Fruit fly (Drosophila melanogaster) whole organism, embryonic: Measurements from ENCODE around the gene fig.
A peak's percentile ranks its signal among the peaks of the same experiment; 100 is the strongest.

Experiments used
- Atf-2 ChIP-seq: fragments of 200-800 bp; sonication (Bioruptor generic); optimal IDR thresholded peaks from 2 replicates; lab custom pipeline; 2016; ENCODE audit warnings: missing biosample characterization, missing genetic modification characterization
- Bdp1 ChIP-seq: fragments of 200-800 bp; sonication (Bioruptor generic); optimal IDR thresholded peaks from 3 replicates; lab custom pipeline; 2016; ENCODE audit warnings: missing biosample characterization, missing genetic modification characterization
- BtbVII ChIP-seq: fragments of 200-800 bp; sonication (Bioruptor generic); optimal IDR thresholded peaks from 3 replicates; lab custom pipeline; 2017; ENCODE audit warnings: missing biosample characterization, mild to moderate bottlenecking, missing genetic modification characterization
- CG10267 ChIP-seq: fragments of 200-800 bp; sonication (Bioruptor generic); optimal IDR thresholded peaks from 2 replicates; lab custom pipeline; 2018; ENCODE audit warnings: missing biosample characterization, mild to moderate bottlenecking, missing genetic modification characterization, moderate library complexity
- CG10321 ChIP-seq: fragments of 200-800 bp; sonication (Bioruptor generic); IDR thresholded peaks from 2 replicates; pipeline ENCODE4 v1.3.6; 2022; ENCODE audit warnings: missing biosample characterization, missing genetic modification characterization
- CG10431 ChIP-seq: fragments of 200-800 bp; sonication (Bioruptor generic); optimal IDR thresholded peaks from 3 replicates; lab custom pipeline; 2018; ENCODE audit warnings: missing biosample characterization, mild to moderate bottlenecking, missing genetic modification characterization
- CG10959 ChIP-seq: fragments of 200-800 bp; sonication (Bioruptor generic); IDR thresholded peaks from 2 replicates; pipeline ENCODE4 v1.3.6; 2022; ENCODE audit warnings: missing biosample characterization, missing genetic modification characterization
- CG12071 ChIP-seq: fragments of 200-800 bp; sonication (Bioruptor generic); optimal IDR thresholded peaks from 3 replicates; lab custom pipeline; 2018; ENCODE audit warnings: missing biosample characterization, mild to moderate bottlenecking, missing genetic modification characterization
- CG12219 ChIP-seq: fragments of 200-800 bp; sonication (Bioruptor generic); optimal IDR thresholded peaks from 3 replicates; lab custom pipeline; 2018; ENCODE audit warnings: missing biosample characterization, mild to moderate bottlenecking, missing genetic modification characterization
- CG12942 ChIP-seq: fragments of 200-800 bp; sonication (Bioruptor generic); optimal IDR thresholded peaks from 3 replicates; lab custom pipeline; 2016; ENCODE audit warnings: missing biosample characterization, missing genetic modification characterization
- CG13894 ChIP-seq: fragments of 200-800 bp; sonication (Bioruptor generic); optimal IDR thresholded peaks from 3 replicates; lab custom pipeline; 2018; ENCODE audit warnings: missing biosample characterization, mild to moderate bottlenecking, missing genetic modification characterization, moderate library complexity
- CG14667 ChIP-seq: fragments of 200-800 bp; sonication (Bioruptor generic); IDR thresholded peaks from 2 replicates; pipeline ENCODE4 v1.3.6; 2022; ENCODE audit warnings: missing biosample characterization, missing genetic modification characterization
- CG16863 ChIP-seq: fragments of 200-800 bp; sonication (Bioruptor generic); optimal IDR thresholded peaks from 3 replicates; lab custom pipeline; 2016; ENCODE audit warnings: missing biosample characterization, missing genetic modification characterization
- CG18619 ChIP-seq: fragments of 200-800 bp; sonication (Bioruptor generic); optimal IDR thresholded peaks from 3 replicates; lab custom pipeline; 2017; ENCODE audit warnings: missing biosample characterization, mild to moderate bottlenecking, missing genetic modification characterization
- CG30020 ChIP-seq: fragments of 200-800 bp; optimal IDR thresholded peaks from 2 replicates; lab custom pipeline; 2019; ENCODE audit warnings: missing biosample characterization, mild to moderate bottlenecking, missing genetic modification characterization, moderate library complexity
- CG3065 ChIP-seq: fragments of 200-800 bp; sonication (Bioruptor generic); optimal IDR thresholded peaks from 2 replicates; lab custom pipeline; 2016; ENCODE audit warnings: missing biosample characterization, missing genetic modification characterization
- CG34224 ChIP-seq: fragments of 200-800 bp; sonication (Bioruptor generic); IDR thresholded peaks from 3 replicates; pipeline ENCODE4 v1.3.6; 2022; ENCODE audit warnings: missing biosample characterization, missing genetic modification characterization; ENCODE audit not compliant: partially characterized antibody
- CG42726 ChIP-seq: fragments of 200-800 bp; sonication (Bioruptor generic); IDR thresholded peaks from 2 replicates; pipeline ENCODE4 v1.3.6; 2022; ENCODE audit warnings: missing biosample characterization, missing genetic modification characterization; ENCODE audit not compliant: partially characterized antibody
- CG4617 ChIP-seq: fragments of 200-800 bp; sonication (Bioruptor generic); optimal IDR thresholded peaks from 3 replicates; lab custom pipeline; 2016; ENCODE audit warnings: missing biosample characterization, missing genetic modification characterization, borderline replicate concordance
- CG9797 ChIP-seq: fragments of 200-800 bp; sonication (Bioruptor generic); optimal IDR thresholded peaks from 3 replicates; lab custom pipeline; 2018; ENCODE audit warnings: missing biosample characterization, mild to moderate bottlenecking, missing genetic modification characterization
- Camta ChIP-seq: fragments of 200-800 bp; sonication (Bioruptor generic); optimal IDR thresholded peaks from 2 replicates; lab custom pipeline; 2016; ENCODE audit warnings: missing biosample characterization, missing genetic modification characterization
- Dip3 ChIP-seq: fragments of 200-800 bp; sonication (Bioruptor generic); optimal IDR thresholded peaks from 3 replicates; lab custom pipeline; 2016; ENCODE audit warnings: missing biosample characterization, missing genetic modification characterization
- Fer2 ChIP-seq: fragments of 200-800 bp; sonication (Bioruptor generic); optimal IDR thresholded peaks from 2 replicates; lab custom pipeline; 2018; ENCODE audit warnings: missing biosample characterization, mild to moderate bottlenecking, missing genetic modification characterization, moderate library complexity
- Fer3 ChIP-seq: fragments of 200-800 bp; sonication (Bioruptor generic); optimal IDR thresholded peaks from 2 replicates; lab custom pipeline; 2018; ENCODE audit warnings: missing biosample characterization, mild to moderate bottlenecking, missing genetic modification characterization, moderate library complexity
- H15 ChIP-seq: fragments of 200-800 bp; sonication (Bioruptor generic); IDR thresholded peaks from 3 replicates; pipeline ENCODE4 v1.3.6; 2022; ENCODE audit warnings: missing biosample characterization, missing genetic modification characterization
- Hmx ChIP-seq: fragments of 200-800 bp; sonication (Bioruptor generic); optimal IDR thresholded peaks from 2 replicates; lab custom pipeline; 2016; ENCODE audit warnings: missing biosample characterization, missing genetic modification characterization
- Hsf ChIP-seq: fragments of 200-800 bp; sonication (Bioruptor generic); optimal IDR thresholded peaks from 3 replicates; lab custom pipeline; 2016; ENCODE audit warnings: missing biosample characterization, missing genetic modification characterization
- MTF-1 ChIP-seq: fragments of 200-800 bp; sonication (Bioruptor generic); optimal IDR thresholded peaks from 2 replicates; lab custom pipeline; 2018; ENCODE audit warnings: missing biosample characterization, mild to moderate bottlenecking, missing genetic modification characterization, borderline replicate concordance
- Med ChIP-seq: fragments of 200-800 bp; sonication (Bioruptor generic); peaks from one replicate; lab custom pipeline; 2016; ENCODE audit warnings: missing biosample characterization, missing genetic modification characterization, mild to moderate bottlenecking, inconsistent platforms, moderate library complexity
- NC2α ChIP-seq: fragments of 200-800 bp; sonication (Bioruptor generic); optimal IDR thresholded peaks from 2 replicates; lab custom pipeline; 2016; ENCODE audit warnings: missing biosample characterization, missing genetic modification characterization
- Nf-YC ChIP-seq: fragments of 200-800 bp; optimal IDR thresholded peaks from 3 replicates; lab custom pipeline; 2019; ENCODE audit warnings: missing biosample characterization, mild to moderate bottlenecking, missing genetic modification characterization, moderate library complexity
- Stat92E ChIP-seq, 3 experiments: fragments of >200 bp in 2 of 3; fragments of 200-800 bp in 1 of 3; sonication (Bioruptor generic) in 1 of 3; optimal IDR thresholded peaks; 2 replicates each; lab custom pipeline; 2017 to 2019; ENCODE audit warnings: missing biosample characterization in 3 of 3, missing genetic modification characterization in 3 of 3, mild to moderate bottlenecking in 1 of 3, moderate library complexity in 1 of 3
- Taf1 ChIP-seq: fragments of 200-800 bp; sonication (Bioruptor generic); IDR thresholded peaks from 2 replicates; pipeline ENCODE4 v1.3.6; 2022; ENCODE audit warnings: missing biosample characterization, missing genetic modification characterization
- Xbp1 ChIP-seq: fragments of 200-800 bp; sonication (Bioruptor generic); optimal IDR thresholded peaks from 3 replicates; lab custom pipeline; 2016; ENCODE audit warnings: missing biosample characterization, mild to moderate bottlenecking, missing genetic modification characterization
- bsh ChIP-seq, 2 experiments: fragments of 200-800 bp; sonication (Bioruptor generic); optimal IDR thresholded peaks; 2 replicates each; lab custom pipeline; 2017 to 2018; ENCODE audit warnings: mild to moderate bottlenecking in 2 of 2, missing biosample characterization in 2 of 2, missing genetic modification characterization in 2 of 2, moderate library complexity in 1 of 2
- cwo ChIP-seq: fragments of 200-800 bp; sonication (Bioruptor generic); optimal IDR thresholded peaks from 3 replicates; lab custom pipeline; 2017; ENCODE audit warnings: missing biosample characterization, missing genetic modification characterization, mild to moderate bottlenecking, moderate library complexity, missing genetic modification reagents
- da ChIP-seq: fragments of 200-800 bp; sonication (Bioruptor generic); optimal IDR thresholded peaks from 2 replicates; lab custom pipeline; 2016; ENCODE audit warnings: missing biosample characterization, missing genetic modification characterization
- fd3F ChIP-seq: fragments of 200-800 bp; sonication (Bioruptor generic); optimal IDR thresholded peaks from 2 replicates; lab custom pipeline; 2018; ENCODE audit warnings: missing biosample characterization, mild to moderate bottlenecking, missing genetic modification characterization, moderate library complexity
- fru ChIP-seq: fragments of >200 bp; optimal IDR thresholded peaks from 2 replicates; lab custom pipeline; 2017
- gt ChIP-seq: fragments of 200-800 bp; sonication (Bioruptor generic); IDR thresholded peaks from 2 replicates; pipeline ENCODE4 v1.3.6; 2022; ENCODE audit warnings: missing biosample characterization, missing genetic modification characterization
- hkb ChIP-seq, 2 experiments: fragments of 200-800 bp in 1 of 2; fragments of >200 bp in 1 of 2; sonication (Bioruptor generic) in 1 of 2; IDR thresholded peaks in 1 of 2; optimal IDR thresholded peaks in 1 of 2; 2 replicates each; pipeline versions ENCODE4 v1.3.6 to Lab custom; 2017 to 2022; ENCODE audit warnings: missing biosample characterization in 1 of 2, missing genetic modification characterization in 1 of 2
- oc ChIP-seq: fragments of 200-800 bp; sonication (Bioruptor generic); optimal IDR thresholded peaks from 2 replicates; lab custom pipeline; 2018; ENCODE audit warnings: missing biosample characterization, mild to moderate bottlenecking, missing genetic modification characterization, moderate library complexity
- onecut ChIP-seq: fragments of 200-800 bp; sonication (Bioruptor generic); IDR thresholded peaks from 2 replicates; pipeline ENCODE4 v1.3.6; 2022; ENCODE audit warnings: missing biosample characterization, missing genetic modification characterization
- pfk ChIP-seq: fragments of 200-800 bp; sonication (Bioruptor generic); optimal IDR thresholded peaks from 2 replicates; lab custom pipeline; 2018; ENCODE audit warnings: missing biosample characterization, mild to moderate bottlenecking, missing genetic modification characterization, moderate library complexity
- sisA ChIP-seq: fragments of 200-800 bp; sonication (Bioruptor generic); IDR thresholded peaks from 2 replicates; pipeline ENCODE4 v1.3.6; 2022; ENCODE audit warnings: missing biosample characterization, missing genetic modification characterization
- stc ChIP-seq: fragments of 200-800 bp; sonication (Bioruptor generic); IDR thresholded peaks from 2 replicates; pipeline ENCODE4 v1.3.6; 2022; ENCODE audit warnings: missing biosample characterization, missing genetic modification characterization
- tio ChIP-seq: fragments of 200-800 bp; sonication (Bioruptor generic); optimal IDR thresholded peaks from 2 replicates; lab custom pipeline; 2017; ENCODE audit warnings: missing biosample characterization, missing genetic modification characterization, inconsistent platforms
- toy ChIP-seq: fragments of 200-800 bp; sonication (Bioruptor generic); IDR thresholded peaks from 2 replicates; pipeline ENCODE4 v1.3.6; 2022; ENCODE audit warnings: missing biosample characterization, missing genetic modification characterization
- wek ChIP-seq: fragments of 200-800 bp; sonication (Bioruptor generic); optimal IDR thresholded peaks from 3 replicates; lab custom pipeline; 2018; ENCODE audit warnings: missing biosample characterization, mild to moderate bottlenecking, missing genetic modification characterization, moderate library complexity

The fig gene

dm6 chr3R:29772795-29773331 is 7.4 kb downstream of the fig start (continued):
- TF ChIP-seq sisA (no peak), Dip3 (GFP tag; lab: Kevin White, UChicago) (no peak), Fer2 (no peak), gt (GFP tag; lab: Robert Waterston, UW) (no peak), Nf-YC (tag; lab: Kevin White, UChicago) (peak; percentile 78), CG10321 (peak; percentile 88), CG3065 (GFP tag; lab: Kevin White, UChicago) (peak; percentile 98), CG16863 (no peak), Xbp1 (GFP tag; lab: Kevin White, UChicago) (no peak), CG10267 (tag; lab: Kevin White, UChicago) (no peak), CG34224 (GFP tag; lab: Robert Waterston, UW) (no peak; the same call in 2 of the 3 replicates), cwo (GFP tag; lab: Kevin White, UChicago) (peak; percentile 66), Fer3 (tag; lab: Kevin White, UChicago) (no peak), NC2α (GFP tag; lab: Kevin White, UChicago) (no peak), BtbVII (GFP tag; lab: Kevin White, UChicago) (peak; percentile 62), tio (no peak), CG9797 (GFP tag; lab: Kevin White, UChicago) (no peak), oc (tag; lab: Kevin White, UChicago) (peak; percentile 61), CG12219 (GFP tag; lab: Kevin White, UChicago) (peak; percentile 15), wek (GFP tag; lab: Kevin White, UChicago) (no peak), MTF-1 (GFP tag; lab: Kevin White, UChicago) (no peak), CG18619 (GFP tag; lab: Kevin White, UChicago) (no peak), CG10959 (GFP tag; lab: Robert Waterston, UW) (0 out of 2 replicates have a peak, but pooled peaks have one; percentile 16), bsh (GFP tag; optimal IDR thresholded peaks at IDR 0.05; lab: Kevin White, UChicago) (peak in 1 of 2 experiments; percentile 40), CG30020 (no peak), stc (GFP tag; lab: Robert Waterston, UW) (peak; percentile 31; the same call in 1 of the 2 replicates), toy (GFP tag; lab: Robert Waterston, UW) (no peak), CG10431 (GFP tag; lab: Kevin White, UChicago) (peak; percentile 24), fru (no peak), H15 (GFP tag; lab: Robert Waterston, UW) (no peak), CG12071 (GFP tag; lab: Kevin White, UChicago) (peak; percentile 40), CG4617 (no peak), Taf1 (GFP tag; lab: Robert Waterston, UW) (peak; percentile 22; the same call in 1 of the 2 replicates), CG14667 (GFP tag; lab: Robert Waterston, UW) (no peak), Med (GFP tag; lab: Kevin White, UChicago) (peak; percentile 92), fd3F (GFP tag; lab: Kevin White, UChicago) (no peak), Bdp1 (GFP tag; lab: Kevin White, UChicago) (no peak), Atf-2 (GFP tag; lab: Kevin White, UChicago) (no peak), CG12942 (no peak), Hmx (GFP tag; lab: Kevin White, UChicago) (no peak), CG13894 (tag; lab: Kevin White, UChicago) (peak; percentile 55), Camta (GFP tag; lab: Kevin White, UChicago) (no peak), Hsf (GFP tag; lab: Kevin White, UChicago) (no peak), pfk (GFP tag; lab: Kevin White, UChicago) (peak; percentile 28), da (GFP tag; lab: Kevin White, UChicago) (no peak), CG42726 (peak; percentile 57), onecut (no peak), Stat92E (GFP tag; optimal IDR thresholded peaks at IDR 0.05; lab: Kevin White, UChicago) (peak in 1 of 3 experiments; percentile 19), hkb (optimal IDR thresholded peaks at IDR 0.05; lab: Kevin White, UChicago) (no peak), hkb (GFP tag; IDR thresholded peaks at IDR 0.05; lab: Robert Waterston, UW) (peak; percentile 44; the same call in 1 of the 2 replicates)
